Worm (Caenorhabditis elegans): ENCODE data around the gene Y116F11B.14.

The Y116F11B.14 gene

DNA sequence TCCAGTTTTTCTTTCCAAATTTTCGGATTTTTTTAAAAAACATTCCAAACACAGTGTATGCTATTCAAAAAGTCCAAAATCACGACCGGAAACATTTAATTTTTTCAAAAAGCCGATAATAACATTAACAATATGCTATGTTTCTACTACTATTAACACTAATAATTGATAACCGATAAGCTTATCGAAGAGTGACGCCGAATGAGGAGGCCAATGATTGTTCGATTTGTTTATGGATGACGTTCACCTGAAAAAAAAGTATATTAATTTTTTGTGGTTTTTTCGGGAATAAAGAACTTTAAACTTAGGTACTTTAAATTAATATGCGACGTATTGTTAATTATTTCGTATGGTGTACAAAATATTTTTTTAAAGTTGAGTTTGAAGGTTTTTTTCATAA lies 1.3 kb upstream of the Y116F11B.14 start:
- TF ChIP-seq dox-1 (GFP tag; IDR thresholded peaks at IDR 0.05) = no peak
- TF ChIP-seq lir-1 (GFP tag; conservative IDR thresholded peaks at IDR 0.05) = no peak
- no peak for TF ChIP-seq nhr-27 (tag; optimal IDR thresholded peaks at IDR 0.05)
- no peak for TF ChIP-seq athp-1 (tag; optimal IDR thresholded peaks at IDR 0.05)
- TF ChIP-seq bed-1 (GFP tag; IDR thresholded peaks at IDR 0.05) = no peak

DNA sequence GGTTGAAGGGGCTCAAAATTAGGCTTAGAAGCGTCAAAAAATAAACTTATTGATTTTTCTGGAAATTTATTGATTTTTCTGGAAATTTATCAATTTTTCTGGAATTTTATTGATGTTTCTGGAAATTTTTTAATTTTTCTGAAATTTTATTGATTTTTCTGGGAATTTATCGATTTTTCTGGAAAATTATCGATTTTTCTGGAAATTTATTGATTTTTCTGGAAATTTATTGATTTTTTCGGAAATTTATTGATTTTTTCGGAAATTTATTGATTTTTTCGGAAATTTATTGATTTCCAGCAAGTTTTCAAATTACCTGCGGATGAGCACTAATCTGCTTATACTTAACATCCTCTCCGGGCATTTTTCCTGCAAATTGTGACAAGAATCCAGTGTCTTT lies 2.6 kb downstream of the Y116F11B.14 start:
- TF ChIP-seq F22D6.2 (tag; optimal IDR thresholded peaks at IDR 0.05) = no peak
- no peak for TF ChIP-seq zim-3 (tag; optimal IDR thresholded peaks at IDR 0.05)
- no peak for TF ChIP-seq B0261.1 (tag; optimal IDR thresholded peaks at IDR 0.05)
- TF ChIP-seq Y79H2A.3 (GFP tag; conservative IDR thresholded peaks at IDR 0.05) = no peak
- TF ChIP-seq die-1 (tag; optimal IDR thresholded peaks at IDR 0.05) = no peak
- no peak for TF ChIP-seq snpc-1.1 (tag; optimal IDR thresholded peaks at IDR 0.05; ENCODE audit: insufficient read depth)
- TF ChIP-seq let-526 (GFP tag; IDR thresholded peaks at IDR 0.05) = no peak
- TF ChIP-seq egl-18 (GFP tag; IDR thresholded peaks at IDR 0.05) = no peak
- no peak for TF ChIP-seq K12H6.12 (tag; optimal IDR thresholded peaks at IDR 0.05)

DNA sequence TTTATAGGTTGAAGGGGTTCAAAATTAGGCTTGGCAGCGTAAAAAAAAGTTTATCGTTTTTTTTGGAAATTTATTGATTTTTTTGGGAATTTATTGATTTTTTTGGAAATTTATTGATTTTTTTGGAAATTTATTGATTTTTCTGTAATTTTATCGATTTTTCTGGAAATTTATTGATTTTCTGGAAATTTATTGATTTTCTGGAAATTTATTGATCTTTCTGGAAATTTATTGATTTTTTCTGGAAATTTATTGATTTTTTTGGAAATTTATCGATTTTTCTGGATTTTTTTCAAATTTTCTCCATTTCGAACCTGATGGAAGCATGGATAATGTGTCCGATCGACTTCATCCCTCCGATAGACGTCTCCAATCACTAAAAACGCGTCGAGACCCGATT lies 5.5 kb downstream of the Y116F11B.14 start:
- no peak for TF ChIP-seq B0019.2 (GFP tag; conservative IDR thresholded peaks at IDR 0.05)
- TF ChIP-seq C17E4.6 (GFP tag; IDR thresholded peaks at IDR 0.05) = no peak
- TF ChIP-seq ztf-25 (GFP tag; IDR thresholded peaks at IDR 0.05) = no peak
- no peak for TF ChIP-seq mes-4 (tag; optimal IDR thresholded peaks at IDR 0.05)
- no peak for TF ChIP-seq K12H6.12 (tag; optimal IDR thresholded peaks at IDR 0.05)
- no peak for TF ChIP-seq him-1 (tag; optimal IDR thresholded peaks at IDR 0.05)
- no peak for TF ChIP-seq gei-17 (GFP tag; optimal IDR thresholded peaks at IDR 0.05)
- TF ChIP-seq ets-4 (GFP tag; optimal IDR thresholded peaks at IDR 0.05) = no peak
- TF ChIP-seq chd-7 (tag; optimal IDR thresholded peaks at IDR 0.05) = no peak
- TF ChIP-seq Y79H2A.3 (GFP tag; conservative IDR thresholded peaks at IDR 0.05) = no peak
- TF ChIP-seq F37B4.10 (GFP tag; IDR thresholded peaks at IDR 0.05) = no peak
- TF ChIP-seq cebp-1 (GFP tag; IDR thresholded peaks at IDR 0.05) = no peak
- no peak for TF ChIP-seq cebp-1 (tag; optimal IDR thresholded peaks at IDR 0.05)
- TF ChIP-seq madf-6 (GFP tag; IDR thresholded peaks at IDR 0.05) = no peak
- no peak for TF ChIP-seq tbp1 (GFP tag; optimal IDR thresholded peaks at IDR 0.05)
- no peak for TF ChIP-seq somi-1 (GFP tag; optimal IDR thresholded peaks at IDR 0.05)
- no peak for TF ChIP-seq cebp-2 (GFP tag; IDR thresholded peaks at IDR 0.05)
- no peak for TF ChIP-seq T07F8.4 (tag; optimal IDR thresholded peaks at IDR 0.05)
- TF ChIP-seq xnd-1 (tag; optimal IDR thresholded peaks at IDR 0.05) = no peak
- no peak for TF ChIP-seq nfya-2 (GFP tag; IDR thresholded peaks at IDR 0.05)
- TF ChIP-seq nfya-1 (tag; optimal IDR thresholded peaks at IDR 0.05; ENCODE audit: borderline replicate concordance, insufficient read depth) = no peak

DNA sequence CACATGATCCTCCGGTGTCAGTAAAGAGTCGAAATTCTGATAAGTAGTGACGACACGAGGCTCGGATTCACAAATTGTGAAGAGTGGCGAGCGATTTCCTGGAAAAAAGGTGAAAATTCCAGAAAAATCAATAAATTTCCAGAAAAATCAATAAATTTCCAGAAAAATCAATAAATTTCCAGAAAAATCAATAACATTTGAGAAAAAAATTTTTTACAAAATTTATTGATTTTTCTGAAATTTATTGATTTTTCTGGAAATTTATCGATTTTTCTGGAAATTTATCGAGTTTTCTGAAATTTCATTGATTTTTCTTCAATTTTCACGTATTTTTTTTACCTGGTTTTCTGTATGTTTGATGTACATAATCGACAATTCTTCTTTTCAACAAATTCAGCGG lies 6.7 kb downstream of the Y116F11B.14 start:
- TF ChIP-seq fkh-3 (tag; optimal IDR thresholded peaks at IDR 0.05) = no peak
- no peak for TF ChIP-seq mxl-1 (tag; optimal IDR thresholded peaks at IDR 0.05)
- no peak for TF ChIP-seq ztf-18 (tag; optimal IDR thresholded peaks at IDR 0.05)
- no peak for TF ChIP-seq F52B5.7 (tag; optimal IDR thresholded peaks at IDR 0.05)
- TF ChIP-seq let-607 (tag; optimal IDR thresholded peaks at IDR 0.05) = no peak

Measured in whole organism, young adult.